Fruit fly (Drosophila melanogaster) whole organism, pupa: ENCODE data around the gene CG13002.

Source experiments
- CG14655 ChIP-seq: fragments of 200-800 bp; sonication (Bioruptor generic); optimal IDR thresholded peaks from 3 replicates; lab custom pipeline; 2017; ENCODE audit warnings: mild to moderate bottlenecking, missing biosample characterization, missing genetic modification reagents, missing genetic modification characterization
- CG17806 ChIP-seq: fragments of 200-800 bp; sonication (Bioruptor generic); optimal IDR thresholded peaks from 2 replicates; lab custom pipeline; 2018; ENCODE audit warnings: missing biosample characterization, mild to moderate bottlenecking, missing genetic modification characterization, moderate library complexity
- CG8301 ChIP-seq: fragments of 200-800 bp; sonication (Bioruptor generic); optimal IDR thresholded peaks from 2 replicates; lab custom pipeline; 2018; ENCODE audit warnings: missing biosample characterization, mild to moderate bottlenecking, missing genetic modification characterization
- D1 ChIP-seq: fragments of 200-800 bp; sonication (Bioruptor generic); optimal IDR thresholded peaks from 2 replicates; lab custom pipeline; 2018; ENCODE audit warnings: missing biosample characterization, mild to moderate bottlenecking, missing genetic modification characterization, moderate library complexity
- Ets98B ChIP-seq: fragments of 200-800 bp; sonication (Bioruptor generic); IDR thresholded peaks from 2 replicates; pipeline ENCODE4 v1.3.6; 2022; ENCODE audit warnings: missing biosample characterization, missing genetic modification characterization
- Pif1B ChIP-seq: fragments of 200-800 bp; sonication (Bioruptor generic); optimal IDR thresholded peaks from 3 replicates; lab custom pipeline; 2016; ENCODE audit warnings: missing biosample characterization, missing genetic modification characterization

- TF ChIP-seq D1 (no peak), CG14655 (GFP tag; lab: Kevin White, UChicago) (no peak), Ets98B (GFP tag; lab: Robert Waterston, UW) (no peak), CG17806 (no peak), Pif1B (GFP tag; lab: Kevin White, UChicago) (no peak), CG8301 (tag; lab: Kevin White, UChicago) (no peak)
Measured at dm6 chrX:16884280-16884679, 5.3 kb upstream of the CG13002 start, which contains the start of the genes Nprl2 and Polr3I.
